Fruit fly (Drosophila melanogaster) whole organism, embryonic: ENCODE results near the gene CG15043.

Experiments
- Atf-2 ChIP-seq: fragments of 200-800 bp; sonication (Bioruptor generic); optimal IDR thresholded peaks from 2 replicates; lab custom pipeline; 2016; ENCODE audit warnings: missing biosample characterization, missing genetic modification characterization
- Bgb ChIP-seq: fragments of 200-800 bp; sonication (Bioruptor generic); IDR thresholded peaks from 2 replicates; pipeline ENCODE4 v1.3.6; 2022; ENCODE audit warnings: missing biosample characterization, missing genetic modification characterization; ENCODE audit not compliant: partially characterized antibody
- Blimp-1 ChIP-seq: fragments of 200-800 bp; sonication (Bioruptor generic); optimal IDR thresholded peaks from 3 replicates; lab custom pipeline; 2018; ENCODE audit warnings: missing biosample characterization, missing genetic modification characterization, mild to moderate bottlenecking, moderate library complexity, missing genetic modification reagents
- CG10267 ChIP-seq: fragments of 200-800 bp; sonication (Bioruptor generic); optimal IDR thresholded peaks from 2 replicates; lab custom pipeline; 2018; ENCODE audit warnings: missing biosample characterization, mild to moderate bottlenecking, missing genetic modification characterization, moderate library complexity
- CG10462 ChIP-seq: fragments of 200-800 bp; sonication (Bioruptor generic); optimal IDR thresholded peaks from 2 replicates; lab custom pipeline; 2016; ENCODE audit warnings: missing biosample characterization, missing genetic modification characterization
- CG11504 ChIP-seq: fragments of 200-800 bp; sonication (Bioruptor generic); optimal IDR thresholded peaks from 3 replicates; lab custom pipeline; 2019; ENCODE audit warnings: missing biosample characterization, mild to moderate bottlenecking, missing genetic modification characterization, moderate library complexity
- CG11695 ChIP-seq: fragments of 200-800 bp; sonication (Bioruptor generic); IDR thresholded peaks from 3 replicates; pipeline ENCODE4 v1.3.6; 2022; ENCODE audit warnings: missing biosample characterization, missing genetic modification characterization
- CG12769 ChIP-seq: fragments of 200-800 bp; sonication (Bioruptor generic); optimal IDR thresholded peaks from 2 replicates; lab custom pipeline; 2019; ENCODE audit warnings: missing biosample characterization, mild to moderate bottlenecking, missing genetic modification characterization, moderate library complexity
- CG13287 ChIP-seq: fragments of 200-800 bp; sonication (Bioruptor generic); IDR thresholded peaks from 2 replicates; pipeline ENCODE4 v1.3.6; 2022; ENCODE audit warnings: missing biosample characterization, missing genetic modification characterization; ENCODE audit not compliant: partially characterized antibody
- CG1832 ChIP-seq: fragments of 200-800 bp; sonication (Bioruptor generic); optimal IDR thresholded peaks from 2 replicates; lab custom pipeline; 2017; ENCODE audit warnings: missing biosample characterization, mild to moderate bottlenecking, missing genetic modification characterization, inconsistent platforms
- CG18599 ChIP-seq: fragments of 200-800 bp; sonication (Bioruptor generic); optimal IDR thresholded peaks from 3 replicates; lab custom pipeline; 2017; ENCODE audit warnings: missing biosample characterization, missing genetic modification characterization, mild to moderate bottlenecking, moderate library complexity, missing genetic modification reagents
- CG32532 ChIP-seq: fragments of 200-800 bp; sonication (Bioruptor generic); IDR thresholded peaks from 2 replicates; pipeline ENCODE4 v1.3.6; 2022; ENCODE audit warnings: missing biosample characterization, missing genetic modification characterization
- CG34224 ChIP-seq: fragments of 200-800 bp; sonication (Bioruptor generic); IDR thresholded peaks from 3 replicates; pipeline ENCODE4 v1.3.6; 2022; ENCODE audit warnings: missing biosample characterization, missing genetic modification characterization; ENCODE audit not compliant: partially characterized antibody
- CG3847 ChIP-seq: fragments of 200-800 bp; sonication (Bioruptor generic); IDR thresholded peaks from 2 replicates; pipeline ENCODE4 v1.3.6; 2022; ENCODE audit warnings: missing biosample characterization, missing genetic modification characterization
- CG4424 ChIP-seq: fragments of 200-800 bp; sonication (Bioruptor generic); optimal IDR thresholded peaks from 3 replicates; lab custom pipeline; 2016; ENCODE audit warnings: missing biosample characterization, missing genetic modification characterization
- CG9215 ChIP-seq: fragments of 200-800 bp; sonication (Bioruptor generic); IDR thresholded peaks from 2 replicates; pipeline ENCODE4 v1.3.6; 2022; ENCODE audit warnings: missing biosample characterization, missing genetic modification characterization
- CG9797 ChIP-seq: fragments of 200-800 bp; sonication (Bioruptor generic); optimal IDR thresholded peaks from 3 replicates; lab custom pipeline; 2018; ENCODE audit warnings: missing biosample characterization, mild to moderate bottlenecking, missing genetic modification characterization
- D19B ChIP-seq: fragments of 200-800 bp; sonication (Bioruptor generic); optimal IDR thresholded peaks from 2 replicates; lab custom pipeline; 2017; ENCODE audit warnings: missing biosample characterization, mild to moderate bottlenecking, missing genetic modification characterization
- Dp ChIP-seq: fragments of 200-800 bp; sonication (Bioruptor generic); optimal IDR thresholded peaks from 2 replicates; lab custom pipeline; 2018; ENCODE audit warnings: missing biosample characterization, mild to moderate bottlenecking, missing genetic modification characterization, moderate library complexity
- E2f2 ChIP-seq: fragments of 200-800 bp; sonication (Bioruptor generic); IDR thresholded peaks from 2 replicates; pipeline ENCODE4 v1.3.6; 2022; ENCODE audit warnings: missing biosample characterization, missing genetic modification characterization
- Hr51 ChIP-seq, 2 experiments: fragments of 200-800 bp; sonication (Bioruptor generic); optimal IDR thresholded peaks; 2 replicates in 1 of 2; 3 replicates in 1 of 2; lab custom pipeline; 2016 to 2018; ENCODE audit warnings: missing biosample characterization in 2 of 2, missing genetic modification characterization in 2 of 2, mild to moderate bottlenecking in 1 of 2, moderate library complexity in 1 of 2
- MBD-R2 ChIP-seq: fragments of 200-800 bp; sonication (Bioruptor generic); IDR thresholded peaks from 2 replicates; pipeline ENCODE4 v1.3.6; 2022; ENCODE audit warnings: missing biosample characterization, missing genetic modification characterization
- Med ChIP-seq: fragments of 200-800 bp; sonication (Bioruptor generic); peaks from one replicate; lab custom pipeline; 2016; ENCODE audit warnings: missing biosample characterization, missing genetic modification characterization, mild to moderate bottlenecking, inconsistent platforms, moderate library complexity
- NFAT ChIP-seq: fragments of 200-800 bp; sonication (Bioruptor generic); IDR thresholded peaks from 2 replicates; pipeline ENCODE4 v1.3.6; 2022; ENCODE audit warnings: missing biosample characterization, missing genetic modification characterization
- Nf-YC ChIP-seq: fragments of 200-800 bp; optimal IDR thresholded peaks from 3 replicates; lab custom pipeline; 2019; ENCODE audit warnings: missing biosample characterization, mild to moderate bottlenecking, missing genetic modification characterization, moderate library complexity
- Ptx1 ChIP-seq: fragments of 200-800 bp; sonication (Bioruptor generic); IDR thresholded peaks from 2 replicates; pipeline ENCODE4 v1.3.6; 2022; ENCODE audit warnings: missing biosample characterization, missing genetic modification characterization
- Sox102F ChIP-seq: fragments of 200-800 bp; sonication (Bioruptor generic); optimal IDR thresholded peaks from 2 replicates; lab custom pipeline; 2018; ENCODE audit warnings: missing biosample characterization, mild to moderate bottlenecking, missing genetic modification characterization, moderate library complexity
- Taf1 ChIP-seq: fragments of 200-800 bp; sonication (Bioruptor generic); IDR thresholded peaks from 2 replicates; pipeline ENCODE4 v1.3.6; 2022; ENCODE audit warnings: missing biosample characterization, missing genetic modification characterization
- Usf ChIP-seq: fragments of 200-800 bp; sonication (Bioruptor generic); optimal IDR thresholded peaks from 2 replicates; lab custom pipeline; 2017; ENCODE audit warnings: missing genotype, missing biosample characterization, missing genetic modification characterization
- Xrp1 ChIP-seq: fragments of 200-800 bp; sonication (Bioruptor generic); IDR thresholded peaks from 2 replicates; pipeline ENCODE4 v1.3.6; 2022; ENCODE audit warnings: missing biosample characterization, missing genetic modification characterization
- bbx ChIP-seq: fragments of 200-800 bp; sonication (Bioruptor generic); IDR thresholded peaks from 2 replicates; pipeline ENCODE4 v1.3.6; 2022; ENCODE audit warnings: missing biosample characterization, missing genetic modification characterization; ENCODE audit not compliant: partially characterized antibody
- crc ChIP-seq: fragments of 200-800 bp; sonication (Bioruptor generic); optimal IDR thresholded peaks from 2 replicates; lab custom pipeline; 2016; ENCODE audit warnings: missing biosample characterization, missing genetic modification characterization
- croc ChIP-seq: fragments of 200-800 bp; sonication (Bioruptor generic); conservative IDR thresholded peaks from 3 replicates; pipeline ENCODE4 v1.3.6; 2022; ENCODE audit warnings: missing biosample characterization, missing genetic modification characterization
- crp ChIP-seq, 2 experiments: fragments of 200-800 bp; sonication (Bioruptor generic); optimal IDR thresholded peaks; 2 replicates in 1 of 2; 3 replicates in 1 of 2; lab custom pipeline; 2017; ENCODE audit warnings: missing biosample characterization in 2 of 2, missing genetic modification characterization in 2 of 2, mild to moderate bottlenecking in 1 of 2, moderate library complexity in 1 of 2
- eve ChIP-seq, 2 experiments: fragments of >200 bp; optimal IDR thresholded peaks; 2 replicates each; lab custom pipeline; 2017; ENCODE audit warnings: missing biosample characterization in 2 of 2, missing genetic modification characterization in 2 of 2
- kay ChIP-seq: fragments of 200-800 bp; sonication (Bioruptor generic); optimal IDR thresholded peaks from 2 replicates; lab custom pipeline; 2016; ENCODE audit warnings: missing biosample characterization, missing genetic modification characterization
- lbe ChIP-seq: fragments of 200-800 bp; sonication (Bioruptor generic); optimal IDR thresholded peaks from 2 replicates; lab custom pipeline; 2016; ENCODE audit warnings: missing biosample characterization, mild to moderate bottlenecking, missing genetic modification characterization
- nmo ChIP-seq: fragments of 200-800 bp; sonication (Bioruptor generic); optimal IDR thresholded peaks from 2 replicates; lab custom pipeline; 2018; ENCODE audit warnings: missing biosample characterization, mild to moderate bottlenecking, missing genetic modification characterization, moderate library complexity
- prd ChIP-seq, 3 experiments: fragments of >200 bp in 2 of 3; fragments of 200-800 bp in 1 of 3; sonication (Bioruptor generic) in 1 of 3; optimal IDR thresholded peaks in 2 of 3; IDR thresholded peaks in 1 of 3; 2 replicates in 2 of 3; 3 replicates in 1 of 3; pipeline versions ENCODE4 v1.3.6 to Lab custom; 2017 to 2022; ENCODE audit warnings: missing biosample characterization in 1 of 3, missing genetic modification characterization in 1 of 3
- psq ChIP-seq: fragments of 200-800 bp; sonication (Bioruptor generic); optimal IDR thresholded peaks from 2 replicates; lab custom pipeline; 2017; ENCODE audit warnings: missing biosample characterization, missing genetic modification characterization
- pzg ChIP-seq: fragments of 200-800 bp; sonication (Bioruptor generic); optimal IDR thresholded peaks from 3 replicates; lab custom pipeline; 2018; ENCODE audit warnings: missing biosample characterization, mild to moderate bottlenecking, missing genetic modification characterization, moderate library complexity
- rib ChIP-seq: fragments of 200-800 bp; sonication (Bioruptor generic); IDR thresholded peaks from 2 replicates; pipeline ENCODE4 v1.3.6; 2022; ENCODE audit warnings: missing biosample characterization, missing genetic modification characterization
- row ChIP-seq: fragments of 200-800 bp; sonication (Bioruptor generic); IDR thresholded peaks from 3 replicates; pipeline ENCODE4 v1.3.6; 2022; ENCODE audit warnings: missing biosample characterization, missing genetic modification characterization
- stc ChIP-seq: fragments of 200-800 bp; sonication (Bioruptor generic); IDR thresholded peaks from 2 replicates; pipeline ENCODE4 v1.3.6; 2022; ENCODE audit warnings: missing biosample characterization, missing genetic modification characterization
- unc-4 ChIP-seq: fragments of 200-800 bp; sonication (Bioruptor generic); IDR thresholded peaks from 2 replicates; pipeline ENCODE4 v1.3.6; 2022; ENCODE audit warnings: missing biosample characterization, missing genetic modification characterization; ENCODE audit not compliant: partially characterized antibody
- zen ChIP-seq: fragments of 200-800 bp; sonication (Bioruptor generic); optimal IDR thresholded peaks from 3 replicates; lab custom pipeline; 2018; ENCODE audit warnings: missing biosample characterization, mild to moderate bottlenecking, missing genetic modification characterization, moderate library complexity

The CG15043 gene

dm6 chrX:18479307-18480134 is 14.4 kb downstream of the CG15043 start, which contains the start of gene CG32547 (continued):
- TF ChIP-seq CG4424 (peak; percentile 21), Hr51 (GFP tag; optimal IDR thresholded peaks at IDR 0.05; lab: Kevin White, UChicago) (peak in 1 of 2 experiments; percentile 17), CG11504 (tag; lab: Kevin White, UChicago) (peak; percentile 21), row (GFP tag; lab: Robert Waterston, UW) (peak; percentile 77), kay (GFP tag; lab: Kevin White, UChicago) (no peak), CG13287 (GFP tag; lab: Robert Waterston, UW) (peak; percentile 45; the same call in 1 of the 2 replicates), Sox102F (peak; percentile 7), E2f2 (GFP tag; lab: Robert Waterston, UW) (peak; percentile 40; the same call in 1 of the 2 replicates), Xrp1 (GFP tag; lab: Robert Waterston, UW) (peak; percentile 36; the same call in 1 of the 2 replicates), CG11695 (GFP tag; lab: Robert Waterston, UW) (no peak), D19B (GFP tag; lab: Kevin White, UChicago) (peak; percentile 96), bbx (GFP tag; lab: Robert Waterston, UW) (no peak; the same call in 1 of the 2 replicates), nmo (GFP tag; lab: Kevin White, UChicago) (peak; percentile 6), CG9215 (peak; percentile 92), prd (optimal IDR thresholded peaks at IDR 0.05; lab: Kevin White, UChicago) (no peak), prd (GFP tag; IDR thresholded peaks at IDR 0.05; lab: Robert Waterston, UW) (peak; percentile 17; the same call in 1 of the 3 replicates), Atf-2 (GFP tag; lab: Kevin White, UChicago) (no peak), CG1832 (no peak), CG32532 (peak; percentile 28; the same call in 1 of the 2 replicates), Med (GFP tag; lab: Kevin White, UChicago) (peak; percentile 58), pzg (GFP tag; lab: Kevin White, UChicago) (peak; percentile 41), CG12769 (peak; percentile 29), NFAT (GFP tag; lab: Robert Waterston, UW) (no peak), Dp (GFP tag; lab: Kevin White, UChicago) (peak; percentile 6), CG3847 (GFP tag; lab: Robert Waterston, UW) (peak; percentile 25; the same call in 1 of the 2 replicates), zen (tag; lab: Kevin White, UChicago) (no peak), croc (GFP tag; lab: Robert Waterston, UW) (no peak), CG18599 (GFP tag; lab: Kevin White, UChicago) (peak; percentile 11), crp (GFP tag; optimal IDR thresholded peaks at IDR 0.05; lab: Kevin White, UChicago) (peak in 1 of 2 experiments; percentile 78), psq (GFP tag; lab: Kevin White, UChicago) (peak; percentile 84), CG34224 (GFP tag; lab: Robert Waterston, UW) (peak; percentile 51; the same call in 2 of the 3 replicates), lbe (peak; percentile 4), Blimp-1 (GFP tag; lab: Kevin White, UChicago) (peak; percentile 5), rib (no peak), Bgb (GFP tag; lab: Robert Waterston, UW) (0 out of 2 replicates have a peak, but pooled peaks have one; percentile 17), stc (GFP tag; lab: Robert Waterston, UW) (no peak), crc (GFP tag; lab: Kevin White, UChicago) (no peak), MBD-R2 (GFP tag; lab: Robert Waterston, UW) (peak; percentile 40), Nf-YC (tag; lab: Kevin White, UChicago) (peak; percentile 8), CG9797 (no peak), Taf1 (no peak), unc-4 (GFP tag; lab: Robert Waterston, UW) (peak; percentile 33; the same call in 1 of the 2 replicates), Ptx1 (GFP tag; lab: Robert Waterston, UW) (0 out of 2 replicates have a peak, but pooled peaks have one; percentile 9), Usf (GFP tag; lab: Kevin White, UChicago) (no peak), CG10267 (tag; lab: Kevin White, UChicago) (peak; percentile 5), eve (GFP tag; optimal IDR thresholded peaks at IDR 0.05; lab: Kevin White, UChicago) (no peak), CG10462 (GFP tag; lab: Kevin White, UChicago) (no peak)
